Fruit fly (Drosophila melanogaster): ENCODE measurements around the gene Cpr72Eb.

Cpr72Eb gene

DNA sequence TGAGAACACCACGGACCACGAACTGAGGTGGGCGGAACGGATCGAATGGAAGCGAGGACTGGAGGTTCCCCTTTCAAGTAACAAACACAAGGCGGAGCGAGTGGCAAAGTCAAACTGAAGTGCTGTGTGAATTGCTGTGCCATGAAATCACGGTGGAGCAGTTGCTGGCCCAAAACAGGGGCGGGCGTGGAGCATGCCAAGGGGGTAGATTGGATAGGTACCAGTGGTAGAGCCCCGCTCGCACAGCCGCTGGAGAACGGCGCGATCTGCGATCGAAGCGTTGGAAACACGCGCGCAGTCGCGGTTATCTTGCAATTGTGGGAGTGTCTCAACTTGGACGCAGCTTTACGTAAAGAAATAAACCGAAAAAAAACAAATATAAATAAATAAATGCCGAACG is 36.9 kb upstream of the Cpr72Eb start, which contains the start of gene CG13038 (continued):
- TF ChIP-seq Kr (GFP tag; optimal IDR thresholded peaks at IDR 0.05) (no peak), grn (GFP tag; optimal IDR thresholded peaks at IDR 0.05) (no peak), Meics (GFP tag; optimal IDR thresholded peaks at IDR 0.05) (no peak), disco-r (GFP tag; optimal IDR thresholded peaks at IDR 0.05) (no peak), kah (GFP tag; optimal IDR thresholded peaks at IDR 0.05) (no peak), CG11085 (GFP tag; IDR thresholded peaks at IDR 0.05) (0 out of 2 replicates have a peak, but pooled peaks have one; percentile 35), row (GFP tag; IDR thresholded peaks at IDR 0.05) (no peak), inv (GFP tag; IDR thresholded peaks at IDR 0.05; ENCODE audit: partially characterized antibody) (no peak), ATbp (GFP tag; optimal IDR thresholded peaks at IDR 0.05) (no peak), ranshi (GFP tag; IDR thresholded peaks at IDR 0.05) (no peak), Deaf1 (tag; optimal IDR thresholded peaks at IDR 0.05) (no peak), her (GFP tag; optimal IDR thresholded peaks at IDR 0.05) (no peak), CG17568 (GFP tag; optimal IDR thresholded peaks at IDR 0.05) (no peak), CG11456 (GFP tag; IDR thresholded peaks at IDR 0.05) (0 out of 3 replicates have a peak, but pooled peaks have one; percentile 24), CG2199 (GFP tag; IDR thresholded peaks at IDR 0.05) (no peak), sr (GFP tag; IDR thresholded peaks at IDR 0.05) (no peak), CG2120 (GFP tag; optimal IDR thresholded peaks at IDR 0.05) (no peak), Antp (GFP tag; optimal IDR thresholded peaks at IDR 0.05) (no peak), CG7357 (GFP tag; IDR thresholded peaks at IDR 0.05) (no peak), Dad (GFP tag; optimal IDR thresholded peaks at IDR 0.05) (no peak), CG6683 (GFP tag; optimal IDR thresholded peaks at IDR 0.05) (no peak), dan (GFP tag; IDR thresholded peaks at IDR 0.05) (no peak), Ets97D (GFP tag; optimal IDR thresholded peaks at IDR 0.05) (no peak), jigr1 (GFP tag; IDR thresholded peaks at IDR 0.05) (no peak), Dref (GFP tag; IDR thresholded peaks at IDR 0.05) (0 out of 2 replicates have a peak, but pooled peaks have one; percentile 13), lmd (GFP tag; IDR thresholded peaks at IDR 0.05) (peak; percentile 13; the same call in 1 of the 2 replicates), CG14050 (GFP tag; IDR thresholded peaks at IDR 0.05) (no peak), ssp (GFP tag; IDR thresholded peaks at IDR 0.05) (no peak)

DNA sequence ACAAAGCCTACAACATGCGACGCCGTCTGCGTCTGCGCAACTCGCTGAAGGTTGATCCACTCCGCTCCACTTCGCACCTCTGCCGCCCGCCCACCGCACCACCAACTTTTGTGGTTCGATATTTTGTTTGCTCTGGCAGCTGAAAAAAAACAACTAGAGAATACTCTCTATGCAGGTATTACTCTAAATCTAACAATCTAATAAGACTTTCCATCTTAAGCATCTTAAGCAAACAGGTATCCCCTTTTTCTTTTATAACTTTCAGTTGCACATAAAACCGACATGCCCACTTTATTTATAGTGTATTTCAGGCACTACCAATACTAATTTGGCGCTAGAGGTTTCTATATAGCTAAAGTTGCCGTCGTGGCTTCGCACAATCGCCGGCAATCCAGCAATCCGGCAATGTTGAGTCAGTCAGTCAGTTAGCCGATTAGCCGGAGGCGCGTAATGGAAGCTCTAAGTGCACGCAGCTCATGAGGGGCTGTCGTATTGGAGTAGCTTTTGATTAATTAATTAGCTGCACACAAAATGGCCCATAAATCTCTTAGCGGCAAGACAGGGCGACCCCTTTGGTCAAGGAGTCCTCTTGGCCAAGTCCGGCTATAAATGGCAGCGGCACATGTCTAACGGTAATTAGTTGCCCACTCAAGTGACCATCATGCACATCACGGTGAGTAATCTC is 36.4 kb upstream of the Cpr72Eb start, which contains the start of gene CG13058:
Gene CG13058 (plus strand): TSS at position 635 of the 685 bp plus-strand sequence.
- TF ChIP-seq ap (GFP tag; IDR thresholded peaks at IDR 0.05) (peak; percentile 59), CG6254 (GFP tag; optimal IDR thresholded peaks at IDR 0.05) (no peak), cwo (GFP tag; optimal IDR thresholded peaks at IDR 0.05) (peak; percentile 38), caup (GFP tag; optimal IDR thresholded peaks at IDR 0.05; ENCODE audit: severe bottlenecking) (peak; percentile 62), CG32532 (GFP tag; IDR thresholded peaks at IDR 0.05) (no peak), HLH54F (GFP tag; optimal IDR thresholded peaks at IDR 0.05) (peak; percentile 64), eyg (GFP tag; optimal IDR thresholded peaks at IDR 0.05) (no peak), Ptx1 (GFP tag; IDR thresholded peaks at IDR 0.05) (peak; percentile 64), Mes4 (GFP tag; optimal IDR thresholded peaks at IDR 0.05) (peak; percentile 25), C15 (GFP tag; IDR thresholded peaks at IDR 0.05) (no peak), CG3163 (GFP tag; optimal IDR thresholded peaks at IDR 0.05) (no peak), zfh2 (GFP tag; optimal IDR thresholded peaks at IDR 0.05) (peak; percentile 42), CG15479 (GFP tag; optimal IDR thresholded peaks at IDR 0.05) (no peak), Fer2 (tag; optimal IDR thresholded peaks at IDR 0.05) (no peak), Nf-YA (GFP tag; IDR thresholded peaks at IDR 0.05) (peak; percentile 54), CG31441 (GFP tag; IDR thresholded peaks at IDR 0.05) (0 out of 2 replicates have a peak, but pooled peaks have one; percentile 42), CG18619 (GFP tag; optimal IDR thresholded peaks at IDR 0.05) (peak; percentile 61), CG2889 (GFP tag; IDR thresholded peaks at IDR 0.05) (0 out of 3 replicates have a peak, but pooled peaks have one; percentile 34), CG11398 (GFP tag; optimal IDR thresholded peaks at IDR 0.05) (peak; percentile 30), Fer1 (GFP tag; optimal IDR thresholded peaks at IDR 0.05) (peak; percentile 84), fu2 (GFP tag; optimal IDR thresholded peaks at IDR 0.05) (peak; percentile 47), Myb (GFP tag; optimal IDR thresholded peaks at IDR 0.05) (peak; percentile 16), Pdp1 (GFP tag; optimal IDR thresholded peaks at IDR 0.05) (no peak), bab2 (GFP tag; optimal IDR thresholded peaks at IDR 0.05) (no peak)
